Fruit fly (Drosophila melanogaster): ENCODE measurements around the gene TfIIEalpha.

TfIIEalpha gene

DNA sequence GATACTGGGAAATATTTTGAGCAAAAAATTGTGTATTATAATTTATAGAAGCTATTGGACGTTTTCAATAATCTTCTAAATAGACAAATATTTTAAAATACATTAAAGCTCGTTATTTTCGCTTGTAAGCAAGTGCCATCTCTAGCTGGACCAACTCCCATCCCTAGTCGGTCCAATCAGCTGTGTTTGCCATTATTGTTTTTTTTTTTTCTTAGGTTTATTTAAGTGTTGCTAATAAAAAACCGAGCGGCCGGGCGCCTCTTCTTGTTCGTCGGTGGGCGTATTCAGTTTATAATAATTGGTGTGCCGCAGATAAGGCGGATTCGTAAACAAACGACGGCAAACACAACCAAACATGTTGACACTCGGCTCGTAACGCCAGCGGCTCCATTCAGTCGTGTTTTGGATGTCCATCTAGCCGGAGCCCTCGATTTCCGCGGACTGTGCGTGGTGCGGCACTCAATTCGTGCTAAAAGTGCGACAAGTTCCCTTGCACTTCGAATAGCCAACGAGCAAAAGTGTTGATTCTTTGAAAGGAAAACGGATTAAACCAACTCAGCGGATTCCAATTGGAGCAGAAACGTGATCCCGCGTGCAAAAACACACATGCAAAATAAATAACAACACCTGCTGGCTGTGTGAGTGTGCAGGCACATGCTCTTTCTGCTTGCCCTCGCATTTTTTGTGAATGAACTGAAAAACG lies 2.1 kb downstream of the TfIIEalpha start, which contains the start of gene Sugb (continued):
- TF ChIP-seq bbx (GFP tag; IDR thresholded peaks at IDR 0.05; ENCODE audit: partially characterized antibody) (peak; percentile 56; the same call in 1 of the 2 replicates), CG2875 (GFP tag; optimal IDR thresholded peaks at IDR 0.05) (no peak), sr (GFP tag; IDR thresholded peaks at IDR 0.05) (no peak; the same call in 1 of the 3 replicates), CG1647 (GFP tag; optimal IDR thresholded peaks at IDR 0.05) (peak; percentile 73), disco-r (GFP tag; optimal IDR thresholded peaks at IDR 0.05) (no peak), Elba2 (GFP tag; optimal IDR thresholded peaks at IDR 0.05) (peak; percentile 0), crol (GFP tag; IDR thresholded peaks at IDR 0.05) (no peak), CG9609 (GFP tag; optimal IDR thresholded peaks at IDR 0.05) (peak; percentile 40), btn (GFP tag; optimal IDR thresholded peaks at IDR 0.05) (no peak), E2f2 (GFP tag; IDR thresholded peaks at IDR 0.05) (peak; percentile 50), Dp (GFP tag; optimal IDR thresholded peaks at IDR 0.05) (no peak), CG14014 (GFP tag; IDR thresholded peaks at IDR 0.05) (peak; percentile 50; the same call in 1 of the 2 replicates), Sox100B (GFP tag; optimal IDR thresholded peaks at IDR 0.05) (peak; percentile 54), lov (optimal IDR thresholded peaks at IDR 0.05) (no peak), lov (GFP tag; IDR thresholded peaks at IDR 0.05) (no peak), chif (GFP tag; optimal IDR thresholded peaks at IDR 0.05) (peak; percentile 7 to 52), CG34224 (GFP tag; IDR thresholded peaks at IDR 0.05; ENCODE audit: partially characterized antibody) (peak; percentile 72), CG18764 (GFP tag; optimal IDR thresholded peaks at IDR 0.05) (peak; percentile 16), Oaz (GFP tag; IDR thresholded peaks at IDR 0.05) (no peak), lbe (GFP tag; optimal IDR thresholded peaks at IDR 0.05) (peak; percentile 62), ab (GFP tag; optimal IDR thresholded peaks at IDR 0.05) (no peak), CG10147 (GFP tag; optimal IDR thresholded peaks at IDR 0.05) (peak; percentile 61), crc (GFP tag; optimal IDR thresholded peaks at IDR 0.05) (peak; percentile 38), Dad (GFP tag; optimal IDR thresholded peaks at IDR 0.05) (peak; percentile 28), trem (tag; optimal IDR thresholded peaks at IDR 0.05) (peak; percentile 39), ash1 (GFP tag; optimal IDR thresholded peaks at IDR 0.05) (no peak), cwo (GFP tag; optimal IDR thresholded peaks at IDR 0.05) (no peak), ERR (GFP tag; optimal IDR thresholded peaks at IDR 0.05) (no peak), CG9876 (GFP tag; optimal IDR thresholded peaks at IDR 0.05) (no peak), scrt (GFP tag; optimal IDR thresholded peaks at IDR 0.05) (peak; percentile 39), Drgx (GFP tag; IDR thresholded peaks at IDR 0.05) (peak; percentile 75), dmrt11E (tag; optimal IDR thresholded peaks at IDR 0.05) (peak; percentile 23), CG7963 (GFP tag; IDR thresholded peaks at IDR 0.05; ENCODE audit: partially characterized antibody) (no peak), Awh (GFP tag; IDR thresholded peaks at IDR 0.05) (peak; percentile 35; the same call in 1 of the 2 replicates), bab2 (GFP tag; optimal IDR thresholded peaks at IDR 0.05) (peak; percentile 68), Neu2 (GFP tag; optimal IDR thresholded peaks at IDR 0.05; ENCODE audit: borderline replicate concordance) (no peak), dm (GFP tag; optimal IDR thresholded peaks at IDR 0.05) (peak; percentile 39), Asciz (GFP tag; optimal IDR thresholded peaks at IDR 0.05) (peak; percentile 39), vnd (GFP tag; IDR thresholded peaks at IDR 0.05; ENCODE audit: partially characterized antibody) (no peak), CG11247 (GFP tag; IDR thresholded peaks at IDR 0.05) (peak; percentile 36; the same call in 1 of the 2 replicates), grau (tag; optimal IDR thresholded peaks at IDR 0.05) (peak; percentile 63), CG15269 (tag; optimal IDR thresholded peaks at IDR 0.05) (peak; percentile 73), CG5245 (GFP tag; optimal IDR thresholded peaks at IDR 0.05) (peak; percentile 42), CG17186 (GFP tag; optimal IDR thresholded peaks at IDR 0.05) (no peak), gsb-n (tag; optimal IDR thresholded peaks at IDR 0.05) (no peak), CG15696 (tag; optimal IDR thresholded peaks at IDR 0.05) (peak; percentile 43), NC2β (GFP tag; optimal IDR thresholded peaks at IDR 0.05) (no peak), slbo (GFP tag; IDR thresholded peaks at IDR 0.05) (peak; percentile 80), CG18599 (GFP tag; optimal IDR thresholded peaks at IDR 0.05) (peak; percentile 83), CG30431 (GFP tag; optimal IDR thresholded peaks at IDR 0.05) (no peak)

Measured in whole organism, embryonic.